Worm (Caenorhabditis elegans) whole organism, L3 larva: ENCODE data around the gene unc-82.

Experiments
- ama-1 ChIP-seq: fragments of 150-350 bp; optimal IDR thresholded peaks from 2 replicates; lab custom pipeline; 2018
- ceh-16 ChIP-seq: sonication (generic microtip); optimal IDR thresholded peaks from 2 replicates; lab custom pipeline; 2017; ENCODE audit warnings: missing biosample characterization, missing genetic modification characterization
- ceh-82 ChIP-seq: fragments of 150-350 bp; optimal IDR thresholded peaks from 2 replicates; lab custom pipeline; 2014; ENCODE audit warnings: missing biosample characterization, missing genetic modification characterization
- egl-27 ChIP-seq: sonication (generic microtip); optimal IDR thresholded peaks from 4 replicates; lab custom pipeline; 2017; ENCODE audit warnings: missing biosample characterization, missing genetic modification reagents, missing genetic modification characterization
- egl-5 ChIP-seq: fragments of 150-350 bp; optimal IDR thresholded peaks from 2 replicates; lab custom pipeline; 2017; ENCODE audit warnings: missing biosample characterization, missing genetic modification reagents, missing genetic modification characterization, inconsistent platforms
- fkh-10 ChIP-seq: sonication (generic microtip); optimal IDR thresholded peaks from 2 replicates; lab custom pipeline; 2017; ENCODE audit warnings: missing biosample characterization, missing genetic modification reagents, missing genetic modification characterization
- nhr-43 ChIP-seq: sonication (generic microtip); optimal IDR thresholded peaks from 2 replicates; lab custom pipeline; 2016; ENCODE audit warnings: mild to moderate bottlenecking, missing genetic modification characterization, missing compliant biosample characterization; ENCODE audit not compliant: poor library complexity, severe bottlenecking
- nhr-76 ChIP-seq: fragments of 150-350 bp; sonication (generic microtip); optimal IDR thresholded peaks from 5 replicates; lab custom pipeline; 2014; ENCODE audit warnings: missing biosample characterization, missing genetic modification characterization
- pha-4 ChIP-seq: fragments of 150-350 bp; optimal IDR thresholded peaks from 2 replicates; lab custom pipeline; 2014; ENCODE audit warnings: missing biosample characterization, missing genetic modification reagents, missing genetic modification characterization
- sea-2 ChIP-seq: fragments of 150-350 bp; sonication (generic microtip); optimal IDR thresholded peaks from 4 replicates; lab custom pipeline; 2014; ENCODE audit warnings: missing biosample characterization, missing genetic modification reagents, missing genetic modification characterization
- unc-62 ChIP-seq: fragments of 150-350 bp; sonication (generic microtip); optimal IDR thresholded peaks from 4 replicates; lab custom pipeline; 2014; ENCODE audit warnings: missing biosample characterization, missing genetic modification reagents, missing genetic modification characterization

ce11 chrIV:7447556-7447955, 23.3 kb downstream of the unc-82 start, which contains the start of gene B0496.2:
- TF ChIP-seq egl-5 (no peak), nhr-76 (tag; lab: Kevin White, UChicago) (no peak), ama-1 (lab: Kevin White, UChicago) (no peak), ceh-82 (tag; lab: Kevin White, UChicago) (no peak), ceh-16 (tag; lab: Kevin White, UChicago) (no peak), sea-2 (no peak), pha-4 (tag; lab: Kevin White, UChicago) (no peak), unc-62 (no peak), fkh-10 (GFP tag; lab: Kevin White, UChicago) (no peak), nhr-43 (tag; lab: Kevin White, UChicago) (no peak), egl-27 (tag; lab: Kevin White, UChicago) (no peak)
